Fruit fly (Drosophila melanogaster): ENCODE data around the gene CG34258.

dm6 chr3L:19994015-19994414 lies 42.2 kb upstream of the CG34258 start:
- no peak for TF ChIP-seq psq (optimal IDR thresholded peaks at IDR 0.05)
- no peak for TF ChIP-seq insv (optimal IDR thresholded peaks at IDR 0.05)
- no peak for TF ChIP-seq h (optimal IDR thresholded peaks at IDR 0.05)
- TF ChIP-seq ttk (optimal IDR thresholded peaks at IDR 0.05), result no peak
- no peak for TF ChIP-seq Sin3A (optimal IDR thresholded peaks at IDR 0.05)
- TF ChIP-seq Myc (optimal IDR thresholded peaks at IDR 0.05), result no peak
